Worm (Caenorhabditis elegans) whole organism, young adult: ENCODE data around the gene F42G4.6.

Source experiments
- F33H1.4 ChIP-seq: fragments of 200-800 bp; sonication (Bioruptor generic); IDR thresholded peaks from 2 replicates; pipeline ENCODE4 v1.3.6; 2022; ENCODE audit warnings: missing genetic modification reagents, missing genetic modification characterization, missing compliant biosample characterization
- T26A5.8 ChIP-seq: sonication (generic microtip); optimal IDR thresholded peaks from 2 replicates; lab custom pipeline; 2016; ENCODE audit warnings: missing genetic modification characterization, missing compliant biosample characterization
- egl-18 ChIP-seq: fragments of 200-800 bp; sonication (Bioruptor generic); IDR thresholded peaks from 2 replicates; pipeline ENCODE4 v1.3.6; 2022; ENCODE audit warnings: missing genetic modification reagents, missing genetic modification characterization, missing compliant biosample characterization
- egl-44 ChIP-seq: fragments of 200-800 bp; sonication (Bioruptor generic); IDR thresholded peaks from 2 replicates; pipeline ENCODE4 v1.3.6; 2022; ENCODE audit warnings: missing genetic modification reagents, missing genetic modification characterization, missing compliant biosample characterization
- him-1 ChIP-seq: sonication (generic microtip); optimal IDR thresholded peaks from 2 replicates; lab custom pipeline; 2016; ENCODE audit warnings: missing genotype, missing genetic modification reagents, missing genetic modification characterization, missing compliant biosample characterization
- madf-3 ChIP-seq: fragments of 200-800 bp; sonication (Bioruptor generic); IDR thresholded peaks from 2 replicates; pipeline ENCODE4 v1.3.6; 2022; ENCODE audit warnings: missing genetic modification reagents, missing genetic modification characterization, missing compliant biosample characterization
- mxl-1 ChIP-seq: sonication (generic microtip); optimal IDR thresholded peaks from 2 replicates; lab custom pipeline; 2016; ENCODE audit warnings: missing genetic modification characterization, missing compliant biosample characterization
- nfya-2 ChIP-seq: fragments of 200-800 bp; sonication (Bioruptor generic); IDR thresholded peaks from 2 replicates; pipeline ENCODE4 v1.3.6; 2022; ENCODE audit warnings: missing genetic modification reagents, missing genetic modification characterization, missing compliant biosample characterization
- nhr-90 ChIP-seq: sonication (generic microtip); optimal IDR thresholded peaks from 2 replicates; lab custom pipeline; 2016; ENCODE audit warnings: missing genotype, mild to moderate bottlenecking, missing genetic modification characterization, missing compliant biosample characterization
- snpc-4 ChIP-seq, 5 experiments: fragments of 150-350 bp in 1 of 5; sonication (generic microtip) in 4 of 5; optimal IDR thresholded peaks; 2 replicates each; lab custom pipeline; 2014 to 2018; ENCODE audit warnings: missing genetic modification characterization in 5 of 5, missing biosample characterization in 3 of 5, antibody characterized with exemption in 2 of 5, mild to moderate bottlenecking in 2 of 5, missing compliant biosample characterization in 2 of 5, missing genotype in 2 of 5, moderate library complexity in 2 of 5, missing genetic modification reagents in 1 of 5
- unc-130 ChIP-seq: sonication (generic microtip); optimal IDR thresholded peaks from 2 replicates; lab custom pipeline; 2016; ENCODE audit warnings: missing genetic modification reagents, missing genetic modification characterization, missing compliant biosample characterization
- unc-62 ChIP-seq: fragments of 150-350 bp; optimal IDR thresholded peaks from 2 replicates; lab custom pipeline; 2014; ENCODE audit warnings: missing biosample characterization, missing genetic modification reagents, missing genetic modification characterization

DNA sequence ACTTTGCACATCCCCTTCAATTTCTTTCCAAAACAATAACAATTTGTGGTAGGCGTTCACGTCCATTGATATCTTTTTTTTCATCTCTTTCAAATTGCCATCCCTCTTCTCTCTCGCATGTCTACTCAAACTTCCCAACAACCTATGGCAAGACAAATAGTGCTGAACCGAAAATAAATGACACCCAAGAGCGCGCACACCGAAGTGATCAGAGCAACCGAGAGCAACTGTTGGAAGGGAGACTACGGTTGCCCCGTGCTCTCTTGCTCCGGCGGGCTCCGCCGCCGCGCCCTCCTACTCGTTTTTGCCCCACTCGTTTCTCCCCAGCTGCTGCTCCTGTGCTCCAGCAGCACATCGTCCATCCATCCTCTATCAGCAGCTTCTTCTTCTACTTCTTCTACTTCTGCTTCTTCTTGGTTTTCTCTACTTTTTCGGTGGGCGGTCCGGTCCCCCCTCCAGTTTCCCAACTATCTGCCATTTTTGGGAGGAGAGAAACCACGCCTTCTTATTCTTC, 12.3 kb upstream of the F42G4.6 start:
- TF ChIP-seq egl-44 (GFP tag; lab: Robert Waterston, UW) (0 out of 2 replicates have a peak, but pooled peaks have one; percentile 19), egl-18 (GFP tag; lab: Robert Waterston, UW) (no peak), unc-62 (GFP tag; lab: Kevin White, UChicago) (no peak), nhr-90 (tag; lab: Kevin White, UChicago) (no peak), nfya-2 (no peak), unc-130 (no peak), T26A5.8 (tag; lab: Kevin White, UChicago) (no peak), him-1 (tag; lab: Kevin White, UChicago) (no peak), snpc-4 (GFP tag; optimal IDR thresholded peaks at IDR 0.05; lab: Kevin White, UChicago) (no peak), snpc-4 (tag; optimal IDR thresholded peaks at IDR 0.05; lab: Kevin White, UChicago) (no peak), mxl-1 (no peak), F33H1.4 (GFP tag; lab: Robert Waterston, UW) (no peak), madf-3 (GFP tag; lab: Robert Waterston, UW) (no peak)
